Worm (Caenorhabditis elegans) whole organism, late embryonic: ENCODE data around the gene F07G6.10.

Experiments used
- ceh-45 ChIP-seq: fragments of 200-800 bp; sonication (Bioruptor generic); IDR thresholded peaks from 2 replicates; pipeline ENCODE4 v1.3.6; 2022; ENCODE audit warnings: missing genetic modification reagents, missing genetic modification characterization, missing compliant biosample characterization
- fkh-10 ChIP-seq: fragments of 150-350 bp; optimal IDR thresholded peaks from 2 replicates; lab custom pipeline; 2014; ENCODE audit warnings: missing biosample characterization, missing genetic modification reagents, missing genetic modification characterization
- lin-11 ChIP-seq: fragments of 200-800 bp; sonication (Bioruptor generic); optimal IDR thresholded peaks from 2 replicates; lab custom pipeline; 2018; ENCODE audit warnings: mild to moderate bottlenecking, missing genetic modification characterization, missing compliant biosample characterization
- mec-3 ChIP-seq: sonication (generic microtip); optimal IDR thresholded peaks from 2 replicates; lab custom pipeline; 2016; ENCODE audit warnings: borderline replicate concordance, missing genetic modification characterization, missing compliant biosample characterization
- nhr-11 ChIP-seq: fragments of 150-350 bp; optimal IDR thresholded peaks from 2 replicates; lab custom pipeline; 2014; ENCODE audit warnings: missing biosample characterization, missing genetic modification characterization
- npax-4 ChIP-seq: sonication (generic microtip); optimal IDR thresholded peaks from 2 replicates; lab custom pipeline; 2016; ENCODE audit warnings: missing genetic modification characterization, missing compliant biosample characterization
- pha-4 ChIP-seq: fragments of 150-350 bp; optimal IDR thresholded peaks from 2 replicates; lab custom pipeline; 2018; ENCODE audit warnings: missing biosample characterization, missing genetic modification reagents, missing genetic modification characterization
- pros-1 ChIP-seq: fragments of 150-350 bp; optimal IDR thresholded peaks from 2 replicates; lab custom pipeline; 2014; ENCODE audit warnings: missing biosample characterization, missing genetic modification reagents, missing genetic modification characterization
- sox-2 ChIP-seq: fragments of 200-800 bp; sonication (Bioruptor generic); IDR thresholded peaks from 2 replicates; pipeline ENCODE4 v1.3.6; 2022; ENCODE audit warnings: missing genetic modification reagents, missing genetic modification characterization, missing compliant biosample characterization
- sox-4 ChIP-seq: sonication (generic microtip); optimal IDR thresholded peaks from 2 replicates; lab custom pipeline; 2017; ENCODE audit warnings: mild to moderate bottlenecking, missing genetic modification characterization, inconsistent platforms, missing compliant biosample characterization
- tbx-7 ChIP-seq: sonication (generic microtip); optimal IDR thresholded peaks from 2 replicates; lab custom pipeline; 2016; ENCODE audit warnings: missing genotype, missing genetic modification characterization, missing compliant biosample characterization
- unc-3 ChIP-seq, 2 experiments: fragments of 200-800 bp in 1 of 2; sonication (Bioruptor generic) in 1 of 2; sonication (generic microtip) in 1 of 2; conservative IDR thresholded peaks in 1 of 2; optimal IDR thresholded peaks in 1 of 2; 2 replicates each; pipeline versions ENCODE4 v1.3.6 to Lab custom; 2016 to 2022; ENCODE audit warnings: missing compliant biosample characterization in 2 of 2, missing genetic modification characterization in 2 of 2, missing genetic modification reagents in 1 of 2
- unc-55 ChIP-seq: sonication (generic microtip); optimal IDR thresholded peaks from 2 replicates; lab custom pipeline; 2017; ENCODE audit warnings: missing biosample characterization, missing genetic modification reagents, missing genetic modification characterization
- ztf-16 ChIP-seq: sonication (generic microtip); optimal IDR thresholded peaks from 2 replicates; lab custom pipeline; 2017; ENCODE audit warnings: missing genetic modification characterization, missing compliant biosample characterization

DNA sequence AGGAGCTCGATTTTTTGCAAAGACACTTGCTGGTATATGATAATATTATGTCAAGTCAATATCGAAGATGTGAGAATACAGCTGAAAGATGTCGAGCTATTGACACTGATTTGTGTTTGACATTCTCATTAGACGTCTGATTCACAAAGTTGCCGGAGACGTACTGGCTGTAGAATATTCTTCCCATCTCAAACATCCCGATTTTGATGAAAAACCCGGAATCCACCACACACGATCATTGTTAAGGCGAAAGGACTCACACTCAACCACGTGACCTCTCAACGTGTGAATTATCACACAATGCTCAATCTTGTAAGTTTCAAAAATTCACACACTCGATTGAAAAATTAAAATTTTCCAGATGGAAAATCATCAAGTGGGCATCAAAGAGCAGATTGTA, 1.8 kb upstream of the F07G6.10 start, which contains the start of gene F07G6.12:
- no peak for TF ChIP-seq tbx-7
- no peak for TF ChIP-seq pros-1
- no peak for TF ChIP-seq ceh-45 (GFP tag; lab: Robert Waterston, UW)
- TF ChIP-seq npax-4 (tag; lab: Kevin White, UChicago) = no peak
- TF ChIP-seq unc-55 (GFP tag; lab: Kevin White, UChicago) = no peak
- TF ChIP-seq ztf-16 (tag; lab: Kevin White, UChicago) = no peak
- no peak for TF ChIP-seq unc-3 (GFP tag; conservative IDR thresholded peaks at IDR 0.05; lab: Robert Waterston, UW)
- TF ChIP-seq unc-3 (tag; optimal IDR thresholded peaks at IDR 0.05; lab: Kevin White, UChicago) = no peak
- TF ChIP-seq mec-3 (tag; lab: Kevin White, UChicago) = no peak
- no peak for TF ChIP-seq fkh-10 (GFP tag; lab: Kevin White, UChicago)
- TF ChIP-seq lin-11 = no peak
- TF ChIP-seq sox-4 (tag; lab: Kevin White, UChicago) = no peak
- no peak for TF ChIP-seq sox-2 (GFP tag; lab: Robert Waterston, UW)
- no peak for TF ChIP-seq pha-4 (tag; lab: Kevin White, UChicago)
- no peak for TF ChIP-seq nhr-11 (tag; lab: Kevin White, UChicago)
